Fruit fly (Drosophila melanogaster) whole organism, adult: ENCODE results near the gene crol.

Source experiments
- Clk ChIP-seq: fragments of 200-800 bp; sonication (Bioruptor generic); optimal IDR thresholded peaks from 2 replicates; lab custom pipeline; 2017; ENCODE audit warnings: missing biosample characterization, missing genetic modification characterization
- tj ChIP-seq: fragments of 200-800 bp; sonication (Bioruptor generic); optimal IDR thresholded peaks from 3 replicates; lab custom pipeline; 2017; ENCODE audit warnings: missing biosample characterization, mild to moderate bottlenecking, missing genetic modification characterization, moderate library complexity

DNA sequence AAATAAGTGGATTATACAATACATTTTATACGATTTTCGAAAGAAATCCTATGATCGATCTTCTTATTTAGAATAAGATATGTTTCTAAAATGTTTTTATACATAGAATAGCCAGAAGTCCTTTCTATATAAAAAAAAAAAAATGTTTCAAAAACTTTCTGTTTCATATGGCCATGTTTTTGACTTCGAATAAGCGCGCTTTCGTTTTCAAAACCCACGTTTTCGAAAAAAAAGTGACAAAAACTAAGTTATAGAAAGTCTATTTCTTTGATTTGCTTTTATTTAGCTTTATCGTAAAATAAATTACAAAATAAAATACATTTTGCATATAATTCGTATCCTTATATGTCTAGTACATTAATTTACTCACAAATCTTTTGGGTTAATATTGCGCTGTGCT is 585 bp upstream of the crol start:
- TF ChIP-seq Clk (no peak), tj (GFP tag; lab: Kevin White, UChicago) (no peak)
